Fruit fly (Drosophila melanogaster) whole organism, wandering third instar larva: ENCODE data around the gene CG42676.

Source experiments
- Hr78 ChIP-seq: fragments of >200 bp; optimal IDR thresholded peaks from 2 replicates; lab custom pipeline; 2017; ENCODE audit warnings: missing biosample characterization, missing genetic modification characterization
- Myc ChIP-seq: fragments of >200 bp; optimal IDR thresholded peaks from 2 replicates; lab custom pipeline; 2017
- psq ChIP-seq: fragments of 200-800 bp; sonication (Bioruptor generic); optimal IDR thresholded peaks from 3 replicates; lab custom pipeline; 2017; ENCODE audit warnings: missing biosample characterization, mild to moderate bottlenecking, missing genetic modification characterization, moderate library complexity

- no peak for TF ChIP-seq psq (GFP tag; lab: Kevin White, UChicago)
- TF ChIP-seq Hr78 (GFP tag; lab: Kevin White, UChicago), result no peak
- no peak for TF ChIP-seq Myc (lab: Kevin White, UChicago)
Observed at dm6 chr3L:1827809-1828371, 25.0 kb downstream of the CG42676 start.
